Worm (Caenorhabditis elegans) whole organism, L1 larva: ENCODE results near the gene bath-39.

Experiments used
- elt-3 ChIP-seq, 6 experiments: fragments of 150-350 bp in 1 of 6; sonication (generic microtip); optimal IDR thresholded peaks; 2 replicates each; lab custom pipeline; 2017 to 2018; ENCODE audit warnings: missing biosample characterization in 6 of 6, missing genetic modification characterization in 6 of 6, inconsistent platforms in 1 of 6
- hlh-17 ChIP-seq: fragments of 200-800 bp; sonication (Bioruptor generic); optimal IDR thresholded peaks from 2 replicates; lab custom pipeline; 2018; ENCODE audit warnings: missing genetic modification characterization, mild to moderate bottlenecking, missing compliant biosample characterization, moderate library complexity, borderline replicate concordance
- lsy-2 ChIP-seq, 2 experiments: fragments of 150-350 bp; optimal IDR thresholded peaks; 2 replicates each; lab custom pipeline; 2014; ENCODE audit warnings: missing biosample characterization in 2 of 2, missing genetic modification characterization in 2 of 2
- nhr-12 ChIP-seq: sonication (generic microtip); optimal IDR thresholded peaks from 2 replicates; lab custom pipeline; 2017; ENCODE audit warnings: missing biosample characterization, missing genetic modification characterization
- snpc-4 ChIP-seq: fragments of 150-350 bp; optimal IDR thresholded peaks from 2 replicates; lab custom pipeline; 2014; ENCODE audit warnings: missing biosample characterization, missing genetic modification characterization
- swsn-7 ChIP-seq: sonication (generic microtip); optimal IDR thresholded peaks from 2 replicates; lab custom pipeline; 2016; ENCODE audit warnings: missing genetic modification characterization, missing compliant biosample characterization
- unc-62 ChIP-seq: fragments of 150-350 bp; optimal IDR thresholded peaks from 2 replicates; lab custom pipeline; 2014; ENCODE audit warnings: missing biosample characterization, missing genetic modification reagents, missing genetic modification characterization

DNA sequence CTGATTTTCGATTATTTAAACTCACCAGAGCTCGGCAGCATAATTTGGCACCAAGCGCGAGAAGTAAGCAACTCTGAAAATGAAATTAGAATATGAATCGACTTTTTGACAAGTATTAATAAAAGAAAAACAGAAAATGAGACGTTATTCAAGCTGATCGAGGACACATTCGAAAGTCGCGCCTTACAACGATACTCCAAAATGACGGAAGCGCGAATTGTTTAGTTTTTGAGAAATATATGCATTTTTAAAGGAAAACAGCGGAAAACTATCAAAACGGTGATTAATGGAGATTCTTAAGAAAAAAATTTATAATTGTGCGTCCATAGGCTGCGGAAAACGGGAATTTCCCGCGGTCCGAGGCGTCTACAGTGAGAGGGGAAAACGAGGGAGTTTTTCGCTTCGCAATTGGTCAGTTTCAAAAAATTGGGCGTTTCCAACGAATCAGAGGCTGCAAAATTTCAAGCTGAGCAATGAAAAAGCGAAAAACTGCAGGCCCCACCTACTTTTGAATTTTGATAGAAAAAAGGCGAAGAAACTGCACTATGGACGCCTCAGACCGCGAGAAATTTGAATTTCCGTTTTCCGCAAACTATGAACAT is 21.7 kb upstream of the bath-39 start, which contains the start of gene mes-4:
- TF ChIP-seq hlh-17 (GFP tag; lab: Kevin White, UChicago) = no peak
- no peak for TF ChIP-seq snpc-4
- no peak for TF ChIP-seq swsn-7
- no peak for TF ChIP-seq lsy-2 (tag; optimal IDR thresholded peaks at IDR 0.05; lab: Kevin White, UChicago)
- no peak for TF ChIP-seq elt-3 (tag; optimal IDR thresholded peaks at IDR 0.05; lab: Kevin White, UChicago)
- TF ChIP-seq unc-62 = no peak
- no peak for TF ChIP-seq nhr-12
